Worm (Caenorhabditis elegans): ENCODE measurements around the gene lin-36.

lin-36 gene

DNA sequence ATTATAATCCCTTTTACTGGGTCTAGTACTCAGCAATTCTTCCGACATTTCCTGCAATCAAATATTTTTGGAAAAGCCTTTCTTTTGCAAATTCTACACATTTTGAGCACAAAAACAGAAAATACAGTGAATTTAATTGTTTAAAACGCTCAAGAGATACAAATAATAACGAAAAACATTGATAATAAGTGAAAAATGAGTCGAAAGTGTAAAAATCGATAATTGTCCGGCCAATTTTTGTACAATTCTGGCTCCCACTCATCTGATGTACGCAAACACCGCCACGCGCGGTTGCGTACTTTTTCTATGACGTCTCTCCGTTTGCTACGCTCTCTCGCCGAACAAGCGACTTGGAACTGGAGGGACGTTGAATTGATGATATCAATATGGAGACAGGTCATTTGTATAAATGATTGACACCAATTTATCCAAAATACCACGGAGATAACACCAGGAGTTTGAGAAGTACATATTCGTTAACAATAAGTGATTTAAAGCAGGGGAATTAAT lies at the start of gene lin-36:
Gene lin-36, minus strand, starts transcription at position 51 of the 510 bp plus-strand sequence.
- TF ChIP-seq unc-62 (GFP tag; optimal IDR thresholded peaks at IDR 0.05) = no peak

- TF ChIP-seq unc-62 (GFP tag; optimal IDR thresholded peaks at IDR 0.05) = no peak
Observed at ce11 chrIII:8069206-8069605, 48.5 kb upstream of the lin-36 start.

- TF ChIP-seq unc-62 (GFP tag; optimal IDR thresholded peaks at IDR 0.05) = no peak
Observed at ce11 chrIII:8067798-8068197, 47.1 kb upstream of the lin-36 start.

DNA sequence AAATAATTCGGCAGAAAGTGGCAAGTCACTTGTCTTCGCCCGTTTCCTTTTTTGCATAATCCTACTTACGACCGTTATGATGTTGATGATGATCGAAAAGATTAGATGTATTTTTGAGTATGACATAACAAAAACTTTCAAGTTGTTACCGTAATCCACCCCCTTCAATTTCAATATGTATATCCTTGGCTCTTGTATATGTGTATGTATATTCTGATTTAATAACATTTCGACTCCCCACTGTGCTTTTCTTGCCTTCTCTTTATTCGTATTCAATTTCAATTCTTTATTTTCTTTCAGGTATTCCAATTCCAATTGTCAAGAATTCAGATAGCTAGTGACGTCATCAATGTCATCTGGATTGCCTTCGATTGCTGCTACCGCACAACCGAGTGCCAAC lies 46.3 kb upstream of the lin-36 start, which contains the start of gene pros-1:
Gene pros-1, plus strand, starts transcription at position 301 of the 400 bp plus-strand sequence.
- no peak for TF ChIP-seq unc-62 (GFP tag; optimal IDR thresholded peaks at IDR 0.05)

- no peak for TF ChIP-seq unc-62 (GFP tag; optimal IDR thresholded peaks at IDR 0.05)
Observed at ce11 chrIII:8065101-8065500, 44.4 kb upstream of the lin-36 start.

DNA sequence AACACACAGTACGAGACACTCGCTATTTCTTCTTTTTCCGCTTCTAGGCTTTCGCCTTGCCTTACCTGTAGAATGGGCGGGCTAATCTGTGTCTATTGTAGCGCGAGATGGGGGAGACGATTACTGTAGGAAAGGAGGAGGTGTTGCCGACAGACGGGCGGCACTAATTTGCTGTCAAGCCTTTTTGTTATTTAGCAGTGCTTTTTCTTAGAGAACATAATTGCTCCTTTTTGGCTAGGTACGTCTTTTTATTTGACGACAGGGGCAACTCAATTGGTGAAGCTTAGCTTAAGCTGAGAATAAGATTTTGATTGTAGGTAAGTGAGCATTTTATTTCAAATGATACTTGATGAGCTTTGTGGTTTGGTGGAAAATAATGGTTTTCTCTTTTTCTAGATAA lies 43.0 kb upstream of the lin-36 start:
- TF ChIP-seq unc-62 (GFP tag; optimal IDR thresholded peaks at IDR 0.05) = no peak

- TF ChIP-seq unc-62 (GFP tag; optimal IDR thresholded peaks at IDR 0.05) = no peak
Observed at ce11 chrIII:8061114-8061513, 40.4 kb upstream of the lin-36 start.

ce11 chrIII:8051838-8052237 lies 31.2 kb upstream of the lin-36 start:
- no peak for TF ChIP-seq unc-62 (GFP tag; optimal IDR thresholded peaks at IDR 0.05)

- TF ChIP-seq unc-62 (GFP tag; optimal IDR thresholded peaks at IDR 0.05) = no peak
Observed at ce11 chrIII:8050944-8051343, 30.3 kb upstream of the lin-36 start, which contains the start of gene K12H4.7. K12H4.7 (minus strand) TSS chrIII:8051081.

- no peak for TF ChIP-seq unc-62 (GFP tag; optimal IDR thresholded peaks at IDR 0.05)
Observed at ce11 chrIII:8047412-8047811, 26.7 kb upstream of the lin-36 start, which contains the start of gene K12H4.2. K12H4.2 (plus strand) TSS chrIII:8047712.

- no peak for TF ChIP-seq unc-62 (GFP tag; optimal IDR thresholded peaks at IDR 0.05)
Observed at ce11 chrIII:8045734-8046133, 25.1 kb upstream of the lin-36 start, which contains the start of gene K12H4.3. K12H4.3 (plus strand) TSS chrIII:8046034.

DNA sequence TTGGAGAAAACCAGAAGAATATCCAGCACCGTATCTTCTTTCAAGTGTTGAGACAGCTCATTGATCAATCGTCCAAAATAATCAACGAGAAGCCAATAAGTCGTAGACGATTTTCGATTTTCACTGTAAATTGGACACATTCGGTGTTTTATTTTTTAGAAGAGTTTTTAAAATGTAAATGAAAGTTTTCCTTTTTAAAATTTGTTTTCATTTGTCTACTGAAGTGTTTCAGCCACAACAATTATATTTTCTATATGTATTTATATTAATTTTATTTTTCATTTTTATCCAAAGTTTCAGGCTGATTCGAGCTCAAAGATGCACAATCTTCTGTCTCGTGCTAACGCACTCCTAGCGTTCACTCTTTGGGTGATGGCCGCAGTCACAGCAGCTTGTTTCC lies 24.0 kb upstream of the lin-36 start, which contains the start of gene spcs-3:
Gene spcs-3, plus strand, starts transcription at position 301 of the 400 bp plus-strand sequence.
- no peak for TF ChIP-seq unc-62 (GFP tag; optimal IDR thresholded peaks at IDR 0.05)

- no peak for TF ChIP-seq unc-62 (GFP tag; optimal IDR thresholded peaks at IDR 0.05)
Observed at ce11 chrIII:8044187-8044586, 23.5 kb upstream of the lin-36 start, which contains the start of gene K12H4.5. K12H4.5 (plus strand) TSS chrIII:8044487.

- no peak for TF ChIP-seq unc-62 (GFP tag; optimal IDR thresholded peaks at IDR 0.05)
Observed at ce11 chrIII:8043784-8044183, 23.1 kb upstream of the lin-36 start.

ce11 chrIII:8042775-8043174 lies 22.1 kb upstream of the lin-36 start, which contains the start of gene K12H4.6:
K12H4.6 (minus strand) TSS chrIII:8042875.
- TF ChIP-seq unc-62 (GFP tag; optimal IDR thresholded peaks at IDR 0.05) = no peak

DNA sequence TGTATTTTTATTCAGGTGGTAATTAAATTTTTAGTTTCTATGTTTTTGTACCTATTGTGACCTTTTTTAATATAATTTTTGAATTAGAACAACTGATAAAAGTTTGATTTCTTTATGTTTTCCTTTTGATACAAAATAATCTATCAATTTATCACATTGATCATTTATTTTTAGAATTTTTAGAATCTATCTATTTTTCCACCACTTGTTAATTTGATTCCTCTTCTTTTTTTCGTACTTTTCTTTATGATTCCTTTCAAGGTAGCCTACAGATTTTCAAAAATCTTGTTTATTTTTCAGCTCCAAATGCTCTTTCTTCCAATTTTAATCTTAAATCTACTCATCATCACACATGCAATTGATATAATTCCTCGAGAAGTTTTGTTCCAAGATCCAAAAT lies 17.3 kb upstream of the lin-36 start, which contains the start of gene dpf-6:
Gene dpf-6, plus strand, starts transcription at position 301 of the 400 bp plus-strand sequence.
- TF ChIP-seq unc-62 (GFP tag; optimal IDR thresholded peaks at IDR 0.05) = no peak

ce11 chrIII:8036497-8036896 lies 15.8 kb upstream of the lin-36 start:
- TF ChIP-seq unc-62 (GFP tag; optimal IDR thresholded peaks at IDR 0.05) = no peak

ce11 chrIII:8036050-8036449 lies 15.4 kb upstream of the lin-36 start:
- TF ChIP-seq unc-62 (GFP tag; optimal IDR thresholded peaks at IDR 0.05) = no peak

Measured in whole organism, dauer.